Worm (Caenorhabditis elegans) whole organism, L4 larva: Measurements from ENCODE around the gene F34H10.4.
A peak's percentile ranks its signal among the peaks of the same experiment; 100 is the strongest.

Experiments
- D1046.2 ChIP-seq: fragments of 200-800 bp; sonication (Bioruptor generic); IDR thresholded peaks from 2 replicates; pipeline ENCODE4 v1.3.6; 2022; ENCODE audit warnings: missing genetic modification characterization, missing compliant biosample characterization
- F26F4.8 ChIP-seq: fragments of 200-800 bp; sonication (Bioruptor generic); conservative IDR thresholded peaks from 2 replicates; pipeline ENCODE4 v1.3.6; 2022; ENCODE audit warnings: missing genetic modification characterization, missing compliant biosample characterization
- F37D6.2 ChIP-seq: sonication (generic microtip); optimal IDR thresholded peaks from 2 replicates; lab custom pipeline; 2016; ENCODE audit warnings: mild to moderate bottlenecking, missing genetic modification characterization, missing compliant biosample characterization
- T20F7.1 ChIP-seq: fragments of 200-800 bp; sonication (Bioruptor generic); optimal IDR thresholded peaks from 2 replicates; lab custom pipeline; 2018; ENCODE audit warnings: mild to moderate bottlenecking, missing genetic modification characterization, missing compliant biosample characterization
- aha-1 ChIP-seq: fragments of 150-350 bp; peaks from one replicate; lab custom pipeline; 2014; ENCODE audit warnings: missing biosample characterization, missing genetic modification characterization
- arid-1 ChIP-seq: fragments of 200-800 bp; sonication (Bioruptor generic); conservative IDR thresholded peaks from 2 replicates; pipeline ENCODE4 v1.3.6; 2022; ENCODE audit warnings: missing genetic modification reagents, missing genetic modification characterization, missing compliant biosample characterization
- ceh-44 ChIP-seq: fragments of 200-800 bp; sonication (Bioruptor generic); IDR thresholded peaks from 2 replicates; pipeline ENCODE4 v1.3.6; 2022; ENCODE audit warnings: missing genetic modification reagents, missing genetic modification characterization, missing compliant biosample characterization
- ceh-82 ChIP-seq: sonication (generic microtip); optimal IDR thresholded peaks from 2 replicates; lab custom pipeline; 2017; ENCODE audit warnings: missing biosample characterization, missing genetic modification characterization
- daf-16 ChIP-seq, 3 experiments: sonication (generic microtip); optimal IDR thresholded peaks; 2 replicates each; lab custom pipeline; 2016 to 2017; ENCODE audit warnings: missing genetic modification characterization in 3 of 3, missing genetic modification reagents in 3 of 3, mild to moderate bottlenecking in 2 of 3, missing compliant biosample characterization in 2 of 3, missing biosample characterization in 1 of 3, moderate library complexity in 1 of 3
- dpl-1 ChIP-seq: fragments of 150-350 bp; optimal IDR thresholded peaks from 2 replicates; lab custom pipeline; 2014; ENCODE audit warnings: missing biosample characterization, missing genetic modification reagents, missing genetic modification characterization
- egl-27 ChIP-seq: sonication (generic microtip); optimal IDR thresholded peaks from 3 replicates; lab custom pipeline; 2017; ENCODE audit warnings: missing biosample characterization, missing genetic modification reagents, missing genetic modification characterization
- fkh-10 ChIP-seq: fragments of 150-350 bp; optimal IDR thresholded peaks from 2 replicates; lab custom pipeline; 2014; ENCODE audit warnings: missing biosample characterization, missing genetic modification reagents, missing genetic modification characterization
- fos-1 ChIP-seq: fragments of 150-350 bp; optimal IDR thresholded peaks from 2 replicates; lab custom pipeline; 2014; ENCODE audit warnings: missing biosample characterization, missing genetic modification characterization
- hlh-11 ChIP-seq: fragments of 200-800 bp; sonication (Bioruptor generic); optimal IDR thresholded peaks from 2 replicates; lab custom pipeline; 2018; ENCODE audit warnings: mild to moderate bottlenecking, missing genetic modification characterization, missing compliant biosample characterization
- hlh-30 ChIP-seq: sonication (generic microtip); optimal IDR thresholded peaks from 2 replicates; lab custom pipeline; 2017; ENCODE audit warnings: antibody characterized with exemption, mild to moderate bottlenecking, missing genetic modification characterization, missing compliant biosample characterization; ENCODE audit not compliant: insufficient read depth
- hmg-1.1 ChIP-seq: fragments of 200-800 bp; sonication (Bioruptor generic); IDR thresholded peaks from 2 replicates; pipeline ENCODE4 v1.3.6; 2022; ENCODE audit warnings: missing genetic modification reagents, missing genetic modification characterization, missing compliant biosample characterization
- lin-1 ChIP-seq: fragments of 200-800 bp; sonication (Bioruptor generic); IDR thresholded peaks from 2 replicates; pipeline ENCODE4 v1.3.6; 2022; ENCODE audit warnings: missing genetic modification reagents, missing genetic modification characterization, missing compliant biosample characterization
- lin-13 ChIP-seq: fragments of 150-350 bp; optimal IDR thresholded peaks from 2 replicates; lab custom pipeline; 2014; ENCODE audit warnings: missing biosample characterization, missing genetic modification reagents, missing genetic modification characterization
- lin-15B ChIP-seq: fragments of 150-350 bp; sonication (generic microtip); optimal IDR thresholded peaks from 3 replicates; lab custom pipeline; 2014; ENCODE audit warnings: missing biosample characterization, missing genetic modification characterization
- lin-29 ChIP-seq: fragments of 200-800 bp; sonication (Bioruptor generic); IDR thresholded peaks from 2 replicates; pipeline ENCODE4 v1.3.6; 2022; ENCODE audit warnings: missing genetic modification reagents, missing genetic modification characterization, missing compliant biosample characterization
- madf-9 ChIP-seq: fragments of 200-800 bp; sonication (Bioruptor generic); conservative IDR thresholded peaks from 2 replicates; pipeline ENCODE4 v1.3.6; 2022; ENCODE audit warnings: missing genetic modification reagents, missing genetic modification characterization, missing compliant biosample characterization
- mdl-1 ChIP-seq, 2 experiments: fragments of 150-350 bp in 1 of 2; sonication (generic microtip) in 1 of 2; optimal IDR thresholded peaks; 2 replicates each; lab custom pipeline; 2014 to 2017; ENCODE audit warnings: missing biosample characterization in 2 of 2, missing genetic modification characterization in 2 of 2
- mep-1 ChIP-seq: fragments of 150-350 bp; sonication (generic microtip); optimal IDR thresholded peaks from 3 replicates; lab custom pipeline; 2014; ENCODE audit warnings: missing biosample characterization, missing genetic modification characterization
- mxl-3 ChIP-seq: fragments of 200-800 bp; sonication (Bioruptor generic); optimal IDR thresholded peaks from 2 replicates; lab custom pipeline; 2018; ENCODE audit warnings: mild to moderate bottlenecking, missing genetic modification characterization, missing compliant biosample characterization
- nhr-10 ChIP-seq: fragments of 150-350 bp; optimal IDR thresholded peaks from 2 replicates; lab custom pipeline; 2014; ENCODE audit warnings: missing biosample characterization, missing genetic modification characterization
- nhr-11 ChIP-seq: fragments of 150-350 bp; optimal IDR thresholded peaks from 2 replicates; lab custom pipeline; 2014; ENCODE audit warnings: missing biosample characterization, missing genetic modification characterization
- nhr-237 ChIP-seq: sonication (generic microtip); optimal IDR thresholded peaks from 2 replicates; lab custom pipeline; 2017; ENCODE audit warnings: missing biosample characterization, missing genetic modification characterization
- nhr-25 ChIP-seq: sonication (generic microtip); optimal IDR thresholded peaks from 2 replicates; lab custom pipeline; 2017; ENCODE audit warnings: missing genetic modification characterization, mild to moderate bottlenecking, missing compliant biosample characterization, antibody characterized with exemption, moderate library complexity, borderline replicate concordance; ENCODE audit not compliant: insufficient read depth
- nhr-28 ChIP-seq: fragments of 150-350 bp; optimal IDR thresholded peaks from 2 replicates; lab custom pipeline; 2014; ENCODE audit warnings: missing biosample characterization, missing genetic modification characterization
- rbr-2 ChIP-seq: sonication (generic microtip); optimal IDR thresholded peaks from 2 replicates; lab custom pipeline; 2016; ENCODE audit warnings: missing genotype, missing genetic modification characterization, missing compliant biosample characterization
- saeg-2 ChIP-seq: fragments of 200-800 bp; sonication (Bioruptor generic); IDR thresholded peaks from 2 replicates; pipeline ENCODE4 v1.3.6; 2022; ENCODE audit warnings: missing genetic modification reagents, missing genetic modification characterization, missing compliant biosample characterization
- set-16 ChIP-seq: fragments of 200-800 bp; sonication (Bioruptor generic); IDR thresholded peaks from 2 replicates; pipeline ENCODE4 v1.3.6; 2022; ENCODE audit warnings: missing genetic modification reagents, missing genetic modification characterization, missing compliant biosample characterization
- snpc-1.2 ChIP-seq: fragments of 200-800 bp; sonication (Bioruptor generic); IDR thresholded peaks from 2 replicates; pipeline ENCODE4 v1.3.6; 2022; ENCODE audit warnings: missing genetic modification reagents, missing genetic modification characterization, missing compliant biosample characterization
- snpc-4 ChIP-seq: fragments of 150-350 bp; optimal IDR thresholded peaks from 2 replicates; lab custom pipeline; 2014; ENCODE audit warnings: missing biosample characterization, missing genetic modification characterization
- tra-1 ChIP-seq: fragments of 200-800 bp; sonication (Bioruptor generic); IDR thresholded peaks from 2 replicates; pipeline ENCODE4 v1.3.6; 2022; ENCODE audit warnings: missing genetic modification reagents, missing genetic modification characterization, missing compliant biosample characterization
- unc-39 ChIP-seq: sonication (generic microtip); optimal IDR thresholded peaks from 2 replicates; lab custom pipeline; 2017; ENCODE audit warnings: missing biosample characterization, missing genetic modification characterization
- unc-62 ChIP-seq, 3 experiments: fragments of 150-350 bp in 1 of 3; sonication (generic microtip); optimal IDR thresholded peaks in 2 of 3; peaks in 1 of 3; 1 replicate in 1 of 3; 2 replicates in 2 of 3; lab custom pipeline; 2014 to 2017; ENCODE audit warnings: missing biosample characterization in 3 of 3, missing genetic modification characterization in 3 of 3, missing genetic modification reagents in 3 of 3, missing genotype in 1 of 3
- zfp-3 ChIP-seq: fragments of 200-800 bp; sonication (Bioruptor generic); conservative IDR thresholded peaks from 2 replicates; pipeline ENCODE4 v1.3.6; 2022; ENCODE audit warnings: missing genetic modification reagents, missing genetic modification characterization, missing compliant biosample characterization

The F34H10.4 gene

ce11 chrX:9668554-9668953 is 20.2 kb downstream of the F34H10.4 start, which contains the start of gene T14B1.1:
TSS of gene T14B1.1 (minus strand) at chrX:9668723.
- TF ChIP-seq egl-27 (tag; lab: Kevin White, UChicago) (no peak), nhr-10 (tag; lab: Kevin White, UChicago) (no peak), nhr-237 (no peak), nhr-11 (peak; percentile 25), lin-1 (no peak), hmg-1.1 (GFP tag; lab: Robert Waterston, UW) (peak; percentile 52; the same call in 1 of the 2 replicates), snpc-4 (tag; lab: Kevin White, UChicago) (no peak), F37D6.2 (tag; lab: Kevin White, UChicago) (no peak), aha-1 (peak; percentile 98), hlh-11 (tag; lab: Kevin White, UChicago) (peak; percentile 26), tra-1 (no peak), D1046.2 (GFP tag; lab: Robert Waterston, UW) (no peak), F26F4.8 (GFP tag; lab: Robert Waterston, UW) (no peak), nhr-25 (tag; lab: Kevin White, UChicago) (no peak), lin-29 (GFP tag; lab: Robert Waterston, UW) (no peak), unc-39 (tag; lab: Kevin White, UChicago) (no peak), T20F7.1 (no peak), madf-9 (no peak), fkh-10 (GFP tag; lab: Kevin White, UChicago) (peak; percentile 59), daf-16 (GFP tag; optimal IDR thresholded peaks at IDR 0.05; lab: Kevin White, UChicago) (peak in 1 of 2 experiments; percentile 45), daf-16 (tag; optimal IDR thresholded peaks at IDR 0.05; lab: Kevin White, UChicago) (no peak), zfp-3 (GFP tag; lab: Robert Waterston, UW) (no peak), snpc-1.2 (GFP tag; lab: Robert Waterston, UW) (no peak), dpl-1 (GFP tag; lab: Kevin White, UChicago) (no peak), mep-1 (tag; lab: Kevin White, UChicago) (peak; percentile 64), lin-13 (no peak), mdl-1 (tag; optimal IDR thresholded peaks at IDR 0.05; lab: Kevin White, UChicago) (peak; percentile 2 to 69), arid-1 (GFP tag; lab: Robert Waterston, UW) (no peak), set-16 (GFP tag; lab: Robert Waterston, UW) (peak; percentile 64), unc-62 (GFP tag; optimal IDR thresholded peaks at IDR 0.05 in 1 of 2; lab: Kevin White, UChicago) (peak in 1 of 2 experiments; percentile 32), unc-62 (tag; optimal IDR thresholded peaks at IDR 0.05; lab: Kevin White, UChicago) (no peak), nhr-28 (no peak), ceh-44 (GFP tag; lab: Robert Waterston, UW) (no peak), saeg-2 (GFP tag; lab: Robert Waterston, UW) (no peak), mxl-3 (GFP tag; lab: Kevin White, UChicago) (peak; percentile 5), ceh-82 (tag; lab: Kevin White, UChicago) (no peak), fos-1 (tag; lab: Kevin White, UChicago) (no peak), rbr-2 (peak; percentile 74)

ce11 chrX:9673228-9673627 is 24.9 kb downstream of the F34H10.4 start:
- TF ChIP-seq unc-62 (GFP tag; optimal IDR thresholded peaks at IDR 0.05 in 1 of 2; lab: Kevin White, UChicago) (peak in 1 of 2 experiments; percentile 83), unc-62 (tag; optimal IDR thresholded peaks at IDR 0.05; lab: Kevin White, UChicago) (no peak), hlh-30 (tag; lab: Kevin White, UChicago) (peak; percentile 32), lin-15B (tag; lab: Kevin White, UChicago) (no peak), nhr-28 (peak; percentile 30), aha-1 (no peak), daf-16 (GFP tag; optimal IDR thresholded peaks at IDR 0.05; lab: Kevin White, UChicago) (no peak), daf-16 (tag; optimal IDR thresholded peaks at IDR 0.05; lab: Kevin White, UChicago) (peak; percentile 64)
